Fruit fly (Drosophila melanogaster) whole organism, prepupa: ENCODE results near the gene Hsp27.

Experiments
- Blimp-1 ChIP-seq: fragments of 200-800 bp; sonication (Bioruptor generic); optimal IDR thresholded peaks from 3 replicates; lab custom pipeline; 2017; ENCODE audit warnings: missing biosample characterization, missing genetic modification characterization, mild to moderate bottlenecking, moderate library complexity, missing genetic modification reagents
- CG10669 ChIP-seq: fragments of 200-800 bp; sonication (Bioruptor generic); optimal IDR thresholded peaks from 3 replicates; lab custom pipeline; 2018; ENCODE audit warnings: missing biosample characterization, mild to moderate bottlenecking, missing genetic modification characterization, moderate library complexity
- CG34406 ChIP-seq: fragments of 200-800 bp; sonication (Bioruptor generic); optimal IDR thresholded peaks from 3 replicates; lab custom pipeline; 2016; ENCODE audit warnings: missing biosample characterization, missing genetic modification characterization
- CG4318 ChIP-seq: fragments of 200-800 bp; sonication (Bioruptor generic); optimal IDR thresholded peaks from 3 replicates; lab custom pipeline; 2017; ENCODE audit warnings: missing biosample characterization, mild to moderate bottlenecking, missing genetic modification characterization
- CG7368 ChIP-seq: fragments of 200-800 bp; sonication (Bioruptor generic); optimal IDR thresholded peaks from 3 replicates; lab custom pipeline; 2016; ENCODE audit warnings: missing biosample characterization, missing genetic modification characterization
- CG8319 ChIP-seq: fragments of 200-800 bp; sonication (Bioruptor generic); optimal IDR thresholded peaks from 3 replicates; lab custom pipeline; 2016; ENCODE audit warnings: missing biosample characterization, missing genetic modification characterization
- Gug ChIP-seq: fragments of 200-800 bp; sonication (Bioruptor generic); IDR thresholded peaks from 2 replicates; pipeline ENCODE4 v1.3.6; 2022; ENCODE audit warnings: missing biosample characterization, missing genetic modification characterization
- Hr39 ChIP-seq: fragments of 200-800 bp; sonication (Bioruptor generic); optimal IDR thresholded peaks from 2 replicates; lab custom pipeline; 2016; ENCODE audit warnings: missing biosample characterization, missing genetic modification characterization
- Lpt ChIP-seq: fragments of 200-800 bp; sonication (Bioruptor generic); optimal IDR thresholded peaks from 3 replicates; lab custom pipeline; 2016; ENCODE audit warnings: missing biosample characterization, missing genetic modification characterization
- Met ChIP-seq: fragments of 200-800 bp; sonication (Bioruptor generic); optimal IDR thresholded peaks from 3 replicates; lab custom pipeline; 2016; ENCODE audit warnings: missing biosample characterization, missing genetic modification characterization
- cyc ChIP-seq: fragments of 200-800 bp; sonication (Bioruptor generic); optimal IDR thresholded peaks from 3 replicates; lab custom pipeline; 2016; ENCODE audit warnings: missing biosample characterization, missing genetic modification characterization
- fkh ChIP-seq: fragments of 200-800 bp; sonication (Bioruptor generic); optimal IDR thresholded peaks from 3 replicates; lab custom pipeline; 2017; ENCODE audit warnings: missing biosample characterization, mild to moderate bottlenecking, missing genetic modification characterization, moderate library complexity

DNA sequence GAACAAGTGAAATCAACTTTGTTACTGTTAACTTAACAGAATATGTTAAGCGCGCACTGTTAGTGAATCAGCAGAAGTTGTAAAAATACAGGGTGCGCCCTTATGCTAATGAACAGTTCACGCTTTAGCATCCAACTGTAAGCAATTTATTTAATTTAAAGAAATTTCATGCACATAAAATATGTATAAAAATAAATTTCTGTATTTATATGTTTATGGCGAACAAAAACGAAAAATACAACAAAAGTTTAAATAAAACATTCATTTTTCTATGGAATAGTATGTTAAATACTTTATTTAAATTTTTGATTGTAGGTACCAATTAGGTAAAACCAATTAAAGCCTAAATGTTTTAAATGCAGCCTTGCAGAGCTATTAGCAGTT is 40.7 kb downstream of the Hsp27 start:
- TF ChIP-seq cyc (GFP tag; lab: Kevin White, UChicago) (no peak), CG7368 (no peak), CG4318 (GFP tag; lab: Kevin White, UChicago) (no peak), CG34406 (peak; percentile 27), Blimp-1 (no peak), fkh (GFP tag; lab: Kevin White, UChicago) (no peak), CG8319 (GFP tag; lab: Kevin White, UChicago) (no peak), Met (peak; percentile 40), Lpt (no peak), Hr39 (GFP tag; lab: Kevin White, UChicago) (no peak), CG10669 (GFP tag; lab: Kevin White, UChicago) (no peak), Gug (no peak)
